Worm (Caenorhabditis elegans) whole organism, late embryonic: ENCODE measurements around the gene ari-2.

Experiments used
- ceh-45 ChIP-seq: fragments of 200-800 bp; sonication (Bioruptor generic); IDR thresholded peaks from 2 replicates; pipeline ENCODE4 v1.3.6; 2022; ENCODE audit warnings: missing genetic modification reagents, missing genetic modification characterization, missing compliant biosample characterization
- fkh-10 ChIP-seq: fragments of 150-350 bp; optimal IDR thresholded peaks from 2 replicates; lab custom pipeline; 2014; ENCODE audit warnings: missing biosample characterization, missing genetic modification reagents, missing genetic modification characterization
- lim-6 ChIP-seq: sonication (generic microtip); optimal IDR thresholded peaks from 2 replicates; lab custom pipeline; 2016; ENCODE audit warnings: missing genetic modification characterization, missing compliant biosample characterization
- lin-11 ChIP-seq: fragments of 200-800 bp; sonication (Bioruptor generic); optimal IDR thresholded peaks from 2 replicates; lab custom pipeline; 2018; ENCODE audit warnings: mild to moderate bottlenecking, missing genetic modification characterization, missing compliant biosample characterization
- mec-3 ChIP-seq: sonication (generic microtip); optimal IDR thresholded peaks from 2 replicates; lab custom pipeline; 2016; ENCODE audit warnings: borderline replicate concordance, missing genetic modification characterization, missing compliant biosample characterization
- nfya-1 ChIP-seq: sonication (generic microtip); optimal IDR thresholded peaks from 2 replicates; lab custom pipeline; 2017; ENCODE audit warnings: missing genetic modification characterization, mild to moderate bottlenecking, missing compliant biosample characterization, antibody characterized with exemption, moderate library complexity
- nhr-232 ChIP-seq: sonication (generic microtip); optimal IDR thresholded peaks from 2 replicates; lab custom pipeline; 2016; ENCODE audit warnings: missing genetic modification characterization, missing compliant biosample characterization
- pha-2 ChIP-seq: sonication (generic microtip); optimal IDR thresholded peaks from 2 replicates; lab custom pipeline; 2017; ENCODE audit warnings: mild to moderate bottlenecking, missing genetic modification characterization, missing compliant biosample characterization
- pqm-1 ChIP-seq: sonication (generic microtip); optimal IDR thresholded peaks from 2 replicates; lab custom pipeline; 2016; ENCODE audit warnings: missing genetic modification characterization, missing compliant biosample characterization
- sdc-2 ChIP-seq: sonication (generic microtip); optimal IDR thresholded peaks from 2 replicates; lab custom pipeline; 2016; ENCODE audit warnings: missing genotype, missing genetic modification characterization, missing compliant biosample characterization
- syd-9 ChIP-seq: sonication (generic microtip); optimal IDR thresholded peaks from 2 replicates; lab custom pipeline; 2016; ENCODE audit warnings: mild to moderate bottlenecking, missing genetic modification characterization, moderate library complexity, missing compliant biosample characterization
- unc-42 ChIP-seq: sonication (generic microtip); optimal IDR thresholded peaks from 2 replicates; lab custom pipeline; 2016; ENCODE audit warnings: missing genotype, missing genetic modification characterization, missing compliant biosample characterization

- TF ChIP-seq pha-2: no peak
- TF ChIP-seq lin-11: no peak
- no peak for TF ChIP-seq mec-3
- TF ChIP-seq fkh-10 (GFP tag; lab: Kevin White, UChicago): no peak
- TF ChIP-seq syd-9 (tag; lab: Kevin White, UChicago): no peak
- TF ChIP-seq unc-42: no peak
- no peak for TF ChIP-seq sdc-2
- no peak for TF ChIP-seq nfya-1
- TF ChIP-seq lim-6 (tag; lab: Kevin White, UChicago): no peak
- no peak for TF ChIP-seq ceh-45 (GFP tag; lab: Robert Waterston, UW)
- no peak for TF ChIP-seq nhr-232 (tag; lab: Kevin White, UChicago)
- TF ChIP-seq pqm-1 (tag; lab: Kevin White, UChicago): no peak
These were observed 23.1 kb downstream of the ari-2 start, which contains the start of gene T12E12.6 for ce11 chrIV:5574033-5574432.
